Fruit fly (Drosophila melanogaster): Measurements from ENCODE around the gene LysX.

DNA sequence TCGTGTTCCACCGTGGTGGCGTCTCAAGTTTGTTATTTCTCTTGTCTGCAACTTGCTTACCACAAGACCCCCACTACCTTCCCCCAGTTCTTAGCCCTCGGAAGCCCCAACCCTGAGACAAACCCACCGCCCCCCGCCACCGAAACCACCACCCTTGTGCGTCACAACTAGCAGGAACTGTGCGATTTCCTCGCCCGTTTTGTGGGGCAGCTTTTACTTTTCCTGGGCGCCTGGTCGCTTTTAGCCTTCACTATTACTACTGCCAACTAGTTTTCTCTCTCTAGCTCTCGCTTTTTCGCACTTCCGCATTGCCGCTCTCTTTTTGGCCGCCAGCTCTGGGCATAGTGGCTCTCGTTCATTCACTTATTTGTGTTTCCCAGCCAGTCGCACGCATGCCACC is 48.6 kb downstream of the LysX start:
- TF ChIP-seq CG9932 (GFP tag; IDR thresholded peaks at IDR 0.05) (no peak), Taf1 (GFP tag; IDR thresholded peaks at IDR 0.05) (no peak)
